Worm (Caenorhabditis elegans): ENCODE measurements around the gene aagr-4.

Gene aagr-4

DNA sequence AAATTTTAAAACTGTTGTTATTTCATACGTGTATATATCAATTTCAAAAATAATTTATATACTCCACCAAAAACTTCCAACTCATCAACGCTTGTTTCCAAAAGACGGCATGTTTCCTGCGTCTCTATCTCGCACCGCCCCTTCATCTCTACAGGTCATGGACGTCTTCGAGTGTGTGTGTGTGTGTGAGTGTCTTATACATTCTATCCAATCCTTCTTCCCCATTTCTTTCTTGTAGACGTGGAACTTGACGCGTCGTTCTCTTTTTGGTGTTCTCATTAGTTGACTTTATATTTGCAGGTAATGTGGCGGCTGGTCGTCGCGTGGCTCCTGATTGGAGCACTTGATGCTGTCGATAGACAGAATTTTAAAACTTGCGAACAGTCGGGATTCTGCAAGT lies at the start of gene aagr-4:
TSS of gene aagr-4 (plus strand) at position 301 of the 400 bp plus-strand sequence.
- TF ChIP-seq unc-62 (GFP tag; optimal IDR thresholded peaks at IDR 0.05) = no peak

DNA sequence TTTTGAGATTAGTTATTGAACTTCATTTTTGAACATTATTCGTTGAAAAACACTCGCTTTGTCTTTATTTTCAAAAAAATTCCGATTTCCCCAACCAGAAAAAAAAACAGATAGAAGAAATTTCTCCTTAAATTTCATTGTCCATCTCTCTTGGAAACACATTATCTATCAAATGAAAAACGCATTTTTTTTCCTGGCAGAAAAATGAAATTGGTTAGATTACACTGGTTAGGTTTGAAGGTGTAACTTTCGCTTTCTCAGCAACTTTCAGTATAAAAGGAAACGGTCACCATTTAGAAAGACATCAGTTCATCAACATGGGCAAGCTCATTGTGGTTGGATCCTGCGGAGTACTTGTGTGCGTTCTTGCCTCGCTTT lies 39.1 kb upstream of the aagr-4 start, which contains the start of gene col-19:
TSS of gene col-19 (plus strand) at position 301 of the 378 bp plus-strand sequence.
- TF ChIP-seq unc-62 (GFP tag; optimal IDR thresholded peaks at IDR 0.05) = no peak

DNA sequence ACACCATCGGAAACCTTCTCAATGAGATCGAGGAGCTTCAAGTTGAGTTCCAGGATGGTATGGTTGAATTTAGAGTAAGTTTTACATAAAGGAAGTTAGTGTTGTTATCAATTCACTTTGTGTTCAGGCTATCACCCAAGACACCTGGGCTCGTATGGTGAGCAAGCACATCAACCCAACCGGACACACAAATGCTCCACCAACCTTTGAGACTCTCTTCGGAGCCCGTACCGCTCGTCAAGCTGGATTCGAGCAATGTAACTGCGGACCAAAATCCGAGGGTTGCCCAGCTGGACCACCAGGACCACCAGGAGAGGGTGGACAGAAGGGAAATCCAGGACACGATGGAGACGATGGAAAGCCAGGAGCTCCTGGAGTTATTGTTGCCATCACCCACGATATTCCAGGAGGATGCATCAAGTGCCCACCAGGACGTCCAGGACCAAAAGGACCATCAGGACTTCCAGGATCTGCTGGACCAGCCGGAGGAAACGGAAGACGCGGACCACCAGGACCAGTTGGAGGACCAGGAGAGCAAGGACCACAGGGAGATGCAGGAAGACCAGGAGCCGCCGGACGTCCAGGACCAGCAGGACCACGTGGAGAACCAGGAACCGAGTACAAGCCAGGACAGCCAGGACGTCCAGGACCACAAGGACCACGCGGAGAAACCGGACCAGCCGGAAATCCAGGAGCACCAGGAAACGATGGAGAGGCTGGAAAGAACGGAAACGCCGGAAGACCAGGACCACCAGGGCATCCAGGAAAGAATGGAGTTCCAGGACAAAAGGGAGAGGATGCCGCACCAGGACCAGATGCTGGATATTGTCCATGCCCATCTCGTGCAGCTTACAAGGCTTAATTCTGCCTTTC lies 38.4 kb upstream of the aagr-4 start:
- no peak for TF ChIP-seq unc-62 (GFP tag; optimal IDR thresholded peaks at IDR 0.05)

DNA sequence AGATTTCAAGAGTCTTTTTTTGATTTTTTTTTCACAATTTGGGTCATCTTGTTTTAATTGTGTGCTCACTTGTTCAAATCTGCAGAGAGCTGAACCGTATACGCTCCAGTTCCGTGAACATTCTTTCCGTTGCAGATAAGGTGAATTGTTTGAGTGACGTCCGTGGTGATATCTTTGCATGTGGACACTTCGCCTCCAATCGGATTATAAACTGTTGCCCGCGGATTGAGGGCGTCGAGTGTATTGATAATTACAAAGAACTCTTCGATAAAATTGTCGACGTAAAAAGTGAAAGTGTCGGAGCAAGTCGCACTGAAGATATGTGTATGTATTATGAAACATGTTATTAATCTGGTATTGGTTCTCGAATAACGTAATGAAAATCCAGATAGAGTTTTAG lies 36.7 kb upstream of the aagr-4 start:
- no peak for TF ChIP-seq unc-62 (GFP tag; optimal IDR thresholded peaks at IDR 0.05)

DNA sequence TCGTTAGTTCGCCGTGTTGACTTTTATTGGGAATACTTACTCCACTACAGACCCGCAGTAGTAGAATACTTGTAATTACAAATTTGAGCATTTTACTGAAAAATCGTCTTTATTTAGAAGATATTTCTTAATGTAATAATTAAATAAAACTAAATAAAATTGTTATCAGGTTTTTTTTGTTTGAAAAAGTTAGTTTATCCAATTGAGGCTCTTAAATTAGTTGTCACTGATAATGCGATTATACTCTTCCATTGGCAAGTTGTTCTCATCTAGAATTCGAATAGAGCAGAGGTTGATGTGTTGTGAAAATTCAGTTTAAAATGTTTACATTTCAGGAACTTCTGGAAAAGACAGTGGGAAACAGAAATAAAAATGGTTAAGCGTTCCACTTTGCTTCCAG lies 34.9 kb upstream of the aagr-4 start, which contains the start of gene ZK1193.2:
TSS of gene ZK1193.2 (minus strand) at position 101 of the 400 bp plus-strand sequence.
- no peak for TF ChIP-seq unc-62 (GFP tag; optimal IDR thresholded peaks at IDR 0.05)

DNA sequence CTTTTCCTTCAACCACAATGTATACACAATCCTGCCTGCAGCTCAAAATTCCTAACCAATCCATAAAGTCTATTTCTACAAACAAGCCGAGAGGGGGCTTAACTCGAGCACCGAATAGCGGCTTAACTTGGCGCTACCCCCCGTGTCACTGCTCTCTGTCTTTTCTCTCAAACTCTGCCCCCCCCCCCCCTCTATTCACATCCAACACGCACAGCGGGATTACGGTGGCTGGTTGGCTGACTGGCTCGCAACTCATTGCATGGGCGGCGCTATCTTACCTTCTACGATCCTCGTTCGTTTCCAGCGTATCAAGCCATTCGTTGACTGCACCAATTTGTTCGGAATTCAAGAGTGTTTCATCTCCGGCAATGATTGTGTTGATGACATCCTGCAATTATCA lies 28.9 kb upstream of the aagr-4 start:
- TF ChIP-seq unc-62 (GFP tag; optimal IDR thresholded peaks at IDR 0.05) = no peak

DNA sequence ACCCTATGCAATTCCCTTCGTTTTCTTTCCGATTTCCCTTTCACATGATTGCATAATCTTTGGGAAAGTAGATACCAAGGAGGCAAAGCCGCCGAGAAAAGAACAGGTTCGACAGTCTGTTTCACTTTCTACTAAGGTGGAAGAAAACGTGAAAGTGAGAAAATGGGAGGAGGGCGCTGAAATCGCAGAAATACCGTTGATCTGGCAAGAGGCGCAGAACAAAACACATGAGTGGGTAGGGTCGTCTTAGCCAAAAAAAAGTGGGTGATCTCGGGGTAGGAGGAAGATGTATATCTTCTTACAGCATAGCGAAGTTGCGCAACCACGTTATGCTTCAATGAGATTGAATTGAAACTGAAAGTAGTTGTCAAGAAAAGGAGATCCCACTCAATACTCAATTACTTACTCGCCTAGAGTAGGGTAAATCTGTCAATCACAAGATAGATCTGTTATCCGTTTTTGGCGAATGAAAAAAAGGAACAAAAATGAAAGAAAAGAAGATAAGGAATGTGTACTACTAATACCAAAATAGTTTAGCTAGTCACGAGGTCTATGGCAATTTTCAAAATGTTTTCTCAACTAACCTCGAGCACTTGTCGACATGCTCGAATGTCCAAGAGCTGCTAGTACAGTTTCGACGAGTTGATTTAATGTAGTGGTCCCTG lies 27.3 kb upstream of the aagr-4 start:
- TF ChIP-seq unc-62 (GFP tag; optimal IDR thresholded peaks at IDR 0.05) = no peak

DNA sequence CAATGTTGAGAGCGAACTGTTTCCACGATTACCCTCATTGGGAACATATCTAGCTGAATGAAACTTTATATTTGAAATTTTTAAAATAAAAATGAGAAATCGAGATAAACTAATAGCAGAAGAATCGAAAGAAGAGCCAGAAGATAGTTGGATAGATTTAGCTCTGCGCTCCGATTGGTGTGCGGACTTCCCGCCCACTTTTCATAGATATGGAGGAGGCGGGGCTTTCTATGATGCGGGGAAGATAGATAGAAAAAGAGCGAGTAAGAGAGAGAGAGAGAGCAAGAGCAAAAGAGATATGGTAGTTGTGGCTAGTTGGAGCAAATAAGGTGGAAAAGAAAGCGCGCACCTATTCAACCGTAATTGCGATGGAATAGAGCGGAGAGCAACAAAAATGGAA lies 26.7 kb upstream of the aagr-4 start, which contains the start of gene dve-1:
TSS of gene dve-1 (minus strand) at position 66 of the 400 bp plus-strand sequence.
- no peak for TF ChIP-seq unc-62 (GFP tag; optimal IDR thresholded peaks at IDR 0.05)

DNA sequence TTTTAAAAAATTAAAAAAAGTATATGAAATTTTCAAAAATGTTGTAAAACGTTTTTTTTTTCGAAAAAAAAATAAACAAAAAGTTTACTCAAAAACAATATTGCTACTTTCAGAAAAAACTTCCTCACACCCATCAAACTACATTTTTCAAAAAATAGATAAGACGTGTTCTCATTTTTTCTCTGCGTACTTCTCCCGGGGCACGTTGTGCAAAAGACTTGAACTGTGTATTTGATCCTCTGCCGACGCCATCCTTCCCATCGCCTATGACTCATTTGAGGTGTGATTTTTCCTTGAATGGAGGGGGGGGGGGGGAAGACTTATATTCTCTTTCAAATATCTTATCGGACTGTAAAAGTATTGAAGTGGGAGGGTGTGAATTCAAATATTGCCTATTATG lies 22.1 kb upstream of the aagr-4 start:
- no peak for TF ChIP-seq unc-62 (GFP tag; optimal IDR thresholded peaks at IDR 0.05)

DNA sequence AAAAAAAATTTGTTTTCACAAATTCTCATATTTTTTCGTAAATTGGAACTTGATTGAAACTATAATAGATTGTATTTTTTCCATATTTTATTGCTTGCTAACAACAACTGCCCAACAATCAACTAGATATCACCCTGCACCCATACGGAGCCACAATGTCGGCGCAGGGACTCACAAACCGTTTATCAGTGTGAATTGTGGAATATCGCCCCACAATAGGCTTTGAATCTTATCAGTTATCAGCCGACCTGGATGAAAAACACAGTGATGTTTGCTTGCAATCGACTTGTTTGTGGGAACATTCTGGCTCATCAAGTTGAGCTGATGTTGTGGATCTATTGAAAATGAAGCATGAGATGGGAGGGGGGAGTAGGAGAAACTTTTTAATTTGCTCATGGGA lies 21.4 kb upstream of the aagr-4 start:
- TF ChIP-seq unc-62 (GFP tag; optimal IDR thresholded peaks at IDR 0.05) = no peak

DNA sequence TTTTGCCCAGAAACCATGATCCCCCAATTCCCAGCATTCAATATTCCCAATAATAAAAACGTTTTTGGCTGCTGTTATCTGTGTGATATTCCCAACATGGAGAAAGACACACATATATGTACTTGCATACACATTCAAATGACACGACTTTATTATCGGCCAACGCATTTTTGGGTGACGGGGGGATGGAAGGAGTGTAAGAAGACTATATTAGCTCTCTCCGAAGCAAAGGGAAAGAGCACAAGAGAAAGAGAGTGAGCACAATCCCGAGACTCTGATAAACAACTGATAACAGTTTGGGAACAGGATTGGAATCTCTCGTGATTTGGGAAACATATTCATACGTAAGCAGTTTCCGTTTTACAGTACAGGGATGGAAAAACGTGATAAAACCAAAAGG lies 20.0 kb upstream of the aagr-4 start:
- no peak for TF ChIP-seq unc-62 (GFP tag; optimal IDR thresholded peaks at IDR 0.05)

DNA sequence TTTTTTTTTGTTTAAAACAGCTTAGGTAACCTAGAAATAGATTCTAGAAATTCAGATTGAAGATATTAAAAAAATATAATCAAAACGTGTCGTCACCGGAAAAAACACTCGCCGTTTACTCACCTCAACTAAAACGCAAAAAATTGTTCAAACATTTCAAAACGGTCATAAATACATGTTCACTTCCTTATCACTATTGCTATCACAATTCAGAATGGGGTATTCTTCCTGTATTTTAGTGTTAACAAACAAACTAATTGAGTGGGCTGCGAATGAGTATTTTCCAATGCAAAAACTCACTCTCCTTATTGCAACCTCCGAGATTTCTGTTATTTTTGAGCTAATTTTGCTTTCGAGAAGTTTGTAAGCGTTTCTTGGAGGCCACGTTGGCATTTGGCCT lies 10.6 kb upstream of the aagr-4 start, which contains the start of gene F52D1.2:
TSS of gene F52D1.2 (minus strand) at position 393 of the 400 bp plus-strand sequence.
- no peak for TF ChIP-seq unc-62 (GFP tag; optimal IDR thresholded peaks at IDR 0.05)

DNA sequence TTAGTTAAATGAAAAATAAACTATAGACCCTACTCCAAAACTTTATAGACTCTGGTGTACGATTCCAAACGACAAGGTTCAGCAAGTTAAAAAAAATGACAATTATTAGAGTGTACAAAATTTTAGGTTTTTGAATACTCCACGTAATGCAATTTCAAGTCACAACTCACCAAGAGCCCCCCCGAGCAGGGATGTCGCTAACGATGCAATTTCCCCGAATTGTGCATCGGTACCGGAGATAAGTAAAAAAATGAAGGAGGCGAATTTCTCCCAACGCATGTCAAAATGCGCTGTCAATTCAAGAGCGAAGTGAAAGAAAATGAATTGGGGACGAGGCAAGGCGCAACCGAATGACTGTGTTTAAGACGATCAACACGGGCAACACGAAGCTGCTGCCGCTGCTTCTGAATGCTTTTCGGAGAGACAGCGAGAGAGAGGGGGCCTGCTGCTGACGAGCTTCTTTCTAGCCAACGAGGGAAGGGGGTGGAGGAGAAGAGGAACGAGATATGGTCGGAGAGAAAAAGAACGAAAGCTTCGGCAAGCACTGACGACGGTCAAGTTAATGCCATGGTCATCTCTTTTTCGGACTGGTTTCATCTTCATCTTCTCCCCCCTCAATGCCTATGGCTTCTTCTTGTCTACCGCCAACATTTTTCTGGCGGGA lies 3.2 kb upstream of the aagr-4 start, which contains the start of gene abu-12:
TSS of gene abu-12 (minus strand) at position 472 of the 664 bp plus-strand sequence.
- no peak for TF ChIP-seq unc-62 (GFP tag; optimal IDR thresholded peaks at IDR 0.05)

DNA sequence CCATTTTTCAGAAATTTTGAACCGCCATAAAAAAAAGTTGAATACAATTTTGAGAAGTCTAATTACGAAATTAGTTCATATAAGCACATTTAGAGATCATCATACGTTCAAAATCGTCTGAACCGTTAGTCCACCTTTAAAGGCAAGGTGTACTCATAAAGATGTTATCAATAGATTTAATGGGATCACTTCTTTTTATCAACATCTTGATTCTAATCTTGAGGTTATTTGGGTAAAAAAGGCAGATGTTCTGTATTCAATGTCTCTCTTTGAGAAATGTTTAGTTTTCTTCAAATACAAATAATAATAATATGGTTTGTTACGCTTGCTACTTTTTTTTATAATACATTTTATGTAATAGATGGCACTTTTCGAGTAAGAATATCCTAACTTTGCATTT lies 1.1 kb upstream of the aagr-4 start:
- no peak for TF ChIP-seq unc-62 (GFP tag; optimal IDR thresholded peaks at IDR 0.05)

DNA sequence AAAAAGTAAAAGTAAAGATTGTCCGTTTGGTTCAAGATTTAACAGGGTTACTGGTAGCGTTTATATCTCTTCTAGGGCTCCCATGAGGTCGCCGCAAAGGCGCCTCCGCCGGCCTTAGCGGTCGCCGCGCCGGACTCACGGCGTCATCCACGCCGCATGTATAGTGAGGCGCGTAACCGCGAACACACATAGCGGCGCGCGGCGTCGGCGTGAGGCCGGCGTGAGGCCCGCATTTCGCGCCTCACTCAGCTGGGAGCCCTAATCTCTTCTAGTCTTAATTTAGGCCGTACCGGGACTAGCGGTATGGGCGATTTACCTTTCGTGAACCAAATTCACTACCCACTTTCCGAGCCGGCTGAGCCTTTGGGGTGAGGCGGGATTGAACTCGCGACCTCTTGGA lies 1.2 kb downstream of the aagr-4 start:
- TF ChIP-seq unc-62 (GFP tag; optimal IDR thresholded peaks at IDR 0.05) = no peak

DNA sequence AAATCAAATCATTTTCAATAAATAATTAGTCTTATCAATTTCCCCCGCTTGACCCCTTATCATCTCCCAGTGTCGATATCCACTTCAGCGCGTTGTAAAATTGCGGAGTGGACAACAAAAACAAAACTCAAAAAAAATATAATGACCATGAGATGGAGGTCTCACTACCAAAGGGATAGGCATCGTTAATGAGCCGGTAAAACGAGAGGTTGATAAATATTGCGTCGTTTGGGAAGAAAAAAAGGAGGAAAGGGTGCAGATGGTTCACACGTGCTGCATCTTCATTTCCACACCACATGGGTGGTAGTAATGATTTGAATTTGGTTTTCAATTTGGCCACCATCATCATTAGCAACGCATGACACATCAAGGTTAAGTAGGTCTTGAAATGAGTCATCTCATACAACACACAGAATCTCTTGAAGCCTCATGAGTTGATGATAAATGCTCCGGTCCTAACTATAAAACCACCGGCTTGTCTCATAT lies 6.9 kb downstream of the aagr-4 start:
- no peak for TF ChIP-seq unc-62 (GFP tag; optimal IDR thresholded peaks at IDR 0.05)
